Fruit fly (Drosophila melanogaster) whole organism, embryonic: ENCODE data around the gene Lim1.

ENCODE experiments used
- CG4282 ChIP-seq: fragments of 200-800 bp; sonication (Bioruptor generic); optimal IDR thresholded peaks from 2 replicates; lab custom pipeline; 2016; ENCODE audit warnings: missing biosample characterization, missing genetic modification characterization
- CG6813 ChIP-seq: fragments of 200-800 bp; sonication (Bioruptor generic); optimal IDR thresholded peaks from 2 replicates; lab custom pipeline; 2017; ENCODE audit warnings: missing biosample characterization, missing genetic modification characterization, mild to moderate bottlenecking, moderate library complexity, missing genetic modification reagents
- Rx ChIP-seq: fragments of 200-800 bp; sonication (Bioruptor generic); IDR thresholded peaks from 2 replicates; pipeline ENCODE4 v1.3.6; 2022; ENCODE audit warnings: missing biosample characterization, missing genetic modification characterization
- ems ChIP-seq: fragments of 200-800 bp; sonication (Bioruptor generic); optimal IDR thresholded peaks from 3 replicates; lab custom pipeline; 2016; ENCODE audit warnings: missing biosample characterization, missing genetic modification characterization
- fd96Cb ChIP-seq: fragments of 200-800 bp; sonication (Bioruptor generic); optimal IDR thresholded peaks from 2 replicates; lab custom pipeline; 2018; ENCODE audit warnings: missing biosample characterization, mild to moderate bottlenecking, missing genetic modification characterization, moderate library complexity

DNA sequence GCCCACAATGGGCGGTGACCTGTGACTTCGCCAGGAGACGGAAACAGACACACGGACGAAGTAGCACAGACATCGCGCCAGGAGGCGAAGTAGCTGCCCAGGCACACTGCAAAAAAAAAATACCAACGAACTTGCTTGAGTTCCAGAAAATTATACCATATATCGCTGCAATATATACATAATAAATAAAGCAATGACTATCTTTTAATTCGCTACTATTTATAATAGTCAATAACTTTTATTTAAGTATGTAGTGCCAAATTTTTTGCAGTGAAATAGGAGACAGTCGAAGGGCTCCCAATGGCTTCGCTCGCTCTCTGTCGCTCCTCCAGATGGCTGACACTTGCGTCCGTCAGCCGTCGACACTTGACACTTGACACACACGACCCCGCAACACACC is 24.5 kb upstream of the Lim1 start:
- TF ChIP-seq Rx (GFP tag; lab: Robert Waterston, UW) (no peak), CG4282 (GFP tag; lab: Kevin White, UChicago) (no peak), ems (GFP tag; lab: Kevin White, UChicago) (no peak), CG6813 (GFP tag; lab: Kevin White, UChicago) (no peak), fd96Cb (tag; lab: Kevin White, UChicago) (no peak)
